Worm (Caenorhabditis elegans): ENCODE measurements around the gene R07E5.4.

ce11 chrIII:4367649-4368048 lies 26.9 kb upstream of the R07E5.4 start, which contains the start of gene ckb-2:
- no peak for TF ChIP-seq him-1 (tag; optimal IDR thresholded peaks at IDR 0.05)
- no peak for TF ChIP-seq dao-5 (tag; optimal IDR thresholded peaks at IDR 0.05)
